Fruit fly (Drosophila melanogaster) whole organism, embryonic: ENCODE measurements around the gene RapGAP1.

ENCODE experiments used
- CG12744 ChIP-seq: fragments of 200-800 bp; sonication (Bioruptor generic); optimal IDR thresholded peaks from 2 replicates; lab custom pipeline; 2016; ENCODE audit warnings: missing biosample characterization, missing genetic modification characterization
- CG17612 ChIP-seq: fragments of 200-800 bp; sonication (Bioruptor generic); IDR thresholded peaks from 2 replicates; pipeline ENCODE4 v1.3.6; 2022; ENCODE audit warnings: missing biosample characterization, missing genetic modification characterization
- CG42726 ChIP-seq: fragments of 200-800 bp; sonication (Bioruptor generic); IDR thresholded peaks from 2 replicates; pipeline ENCODE4 v1.3.6; 2022; ENCODE audit warnings: missing biosample characterization, missing genetic modification characterization; ENCODE audit not compliant: partially characterized antibody
- CG8388 ChIP-seq: fragments of 200-800 bp; sonication (Bioruptor generic); optimal IDR thresholded peaks from 2 replicates; lab custom pipeline; 2019; ENCODE audit warnings: missing biosample characterization, mild to moderate bottlenecking, missing genetic modification characterization, moderate library complexity
- CTCF ChIP-seq: fragments of 200-800 bp; sonication (Bioruptor generic); optimal IDR thresholded peaks from 2 replicates; lab custom pipeline; 2017; ENCODE audit warnings: missing biosample characterization, mild to moderate bottlenecking, missing genetic modification characterization, moderate library complexity
- Deaf1 ChIP-seq: fragments of 200-800 bp; optimal IDR thresholded peaks from 3 replicates; lab custom pipeline; 2019; ENCODE audit warnings: missing biosample characterization, mild to moderate bottlenecking, missing genetic modification characterization, moderate library complexity
- TFAM ChIP-seq: fragments of 200-800 bp; sonication (Bioruptor generic); optimal IDR thresholded peaks from 2 replicates; lab custom pipeline; 2017; ENCODE audit warnings: missing biosample characterization, missing genetic modification characterization, inconsistent platforms
- insv ChIP-seq, 2 experiments: fragments of 200-800 bp; sonication (Bioruptor generic); optimal IDR thresholded peaks; 3 replicates each; lab custom pipeline; 2016 to 2018; ENCODE audit warnings: missing biosample characterization in 2 of 2, missing genetic modification characterization in 2 of 2
- otp ChIP-seq: fragments of 200-800 bp; sonication (Bioruptor generic); IDR thresholded peaks from 3 replicates; pipeline ENCODE4, ENCODE4 v1.3.6; 2022; ENCODE audit warnings: missing biosample characterization, missing genetic modification characterization

dm6 chr2L:7545608-7546275 lies 33.0 kb downstream of the RapGAP1 start:
- no peak for TF ChIP-seq otp (GFP tag; lab: Robert Waterston, UW)
- no peak for TF ChIP-seq TFAM (GFP tag; lab: Kevin White, UChicago)
- no peak for TF ChIP-seq CG12744
- TF ChIP-seq Deaf1 (tag; lab: Kevin White, UChicago), result no peak
- no peak for TF ChIP-seq CG8388 (GFP tag; lab: Kevin White, UChicago)
- TF ChIP-seq CTCF (GFP tag; lab: Kevin White, UChicago), result no peak
- no peak for TF ChIP-seq CG17612 (GFP tag; lab: Robert Waterston, UW)
- no peak for TF ChIP-seq insv (GFP tag; optimal IDR thresholded peaks at IDR 0.05; lab: Kevin White, UChicago)
- no peak for TF ChIP-seq CG42726 (GFP tag; lab: Robert Waterston, UW)
